Fruit fly (Drosophila melanogaster): Measurements from ENCODE around the gene SWIP.

SWIP gene

DNA sequence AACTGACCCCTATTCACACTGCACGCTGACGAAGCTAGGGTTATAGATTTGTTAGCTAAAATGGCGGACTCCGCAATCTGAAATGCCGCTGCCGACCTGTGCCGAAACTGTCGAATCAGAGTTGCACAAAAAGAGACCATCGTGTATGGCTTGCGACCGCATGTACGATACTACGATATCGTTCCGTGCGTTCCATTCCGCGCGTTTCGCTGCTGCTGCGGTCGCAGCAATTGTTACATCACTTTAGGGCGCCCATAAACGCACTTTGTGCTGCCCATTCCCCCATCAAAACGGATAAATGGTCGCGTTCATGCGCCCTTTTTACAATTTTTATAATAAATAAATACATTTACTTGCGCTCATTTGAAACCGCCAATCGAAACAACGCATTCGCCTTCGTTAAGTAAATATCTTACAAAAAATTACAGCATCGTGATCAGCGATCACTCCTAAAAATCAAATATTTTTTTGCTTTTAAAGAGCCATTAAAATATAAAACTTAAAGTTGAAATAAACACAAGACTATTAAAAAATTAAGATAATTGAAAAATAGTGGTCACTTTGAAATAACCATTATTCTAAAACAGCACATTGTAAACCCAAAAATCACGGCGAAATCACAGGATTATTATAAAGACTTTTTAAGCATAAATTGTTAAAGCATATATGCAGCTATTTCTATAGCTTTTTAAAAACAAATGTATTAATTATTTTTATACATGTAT lies 6.8 kb downstream of the SWIP start, which contains the start of gene Cyp1 (continued):
- TF ChIP-seq eyg (GFP tag; optimal IDR thresholded peaks at IDR 0.05) (no peak), pros (GFP tag; optimal IDR thresholded peaks at IDR 0.05) (no peak), slbo (GFP tag; IDR thresholded peaks at IDR 0.05) (peak; percentile 72; the same call in 1 of the 2 replicates), Dip3 (GFP tag; optimal IDR thresholded peaks at IDR 0.05) (no peak), Neu2 (GFP tag; optimal IDR thresholded peaks at IDR 0.05; ENCODE audit: borderline replicate concordance) (no peak), jumu (GFP tag; optimal IDR thresholded peaks at IDR 0.05) (peak; percentile 5), CG13123 (GFP tag; optimal IDR thresholded peaks at IDR 0.05) (no peak), CG11560 (tag; IDR thresholded peaks at IDR 0.05) (no peak), gt (GFP tag; IDR thresholded peaks at IDR 0.05) (peak; percentile 59), ci (GFP tag; IDR thresholded peaks at IDR 0.05) (peak; percentile 77), zfh2 (GFP tag; optimal IDR thresholded peaks at IDR 0.05) (peak; percentile 42), Ets97D (GFP tag; optimal IDR thresholded peaks at IDR 0.05) (peak; percentile 86), CG5180 (GFP tag; optimal IDR thresholded peaks at IDR 0.05) (no peak), CG11398 (GFP tag; optimal IDR thresholded peaks at IDR 0.05) (no peak), gro (GFP tag; optimal IDR thresholded peaks at IDR 0.05) (no peak), chinmo (GFP tag; IDR thresholded peaks at IDR 0.05; ENCODE audit: partially characterized antibody) (peak; percentile 87), CG15514 (GFP tag; optimal IDR thresholded peaks at IDR 0.05) (peak; percentile 88), HmgZ (tag; optimal IDR thresholded peaks at IDR 0.05) (peak; percentile 24), kni (GFP tag; optimal IDR thresholded peaks at IDR 0.05) (no peak), Jarid2 (GFP tag; optimal IDR thresholded peaks at IDR 0.05) (no peak), Med (GFP tag) (peak; percentile 88), CG1233 (GFP tag; optimal IDR thresholded peaks at IDR 0.05) (peak; percentile 33), CG13296 (GFP tag; optimal IDR thresholded peaks at IDR 0.05) (no peak), Stat92E (GFP tag; optimal IDR thresholded peaks at IDR 0.05) (no peak), crp (GFP tag; optimal IDR thresholded peaks at IDR 0.05) (no peak), CG1603 (tag; optimal IDR thresholded peaks at IDR 0.05) (peak; percentile 90), run (tag; optimal IDR thresholded peaks at IDR 0.05) (no peak), fru (optimal IDR thresholded peaks at IDR 0.05) (no peak), gsb-n (tag; optimal IDR thresholded peaks at IDR 0.05) (no peak), ERR (GFP tag; optimal IDR thresholded peaks at IDR 0.05) (no peak), CG4730 (GFP tag; IDR thresholded peaks at IDR 0.05) (0 out of 2 replicates have a peak, but pooled peaks have one; percentile 25), NC2α (GFP tag; optimal IDR thresholded peaks at IDR 0.05) (no peak), CG30020 (tag; optimal IDR thresholded peaks at IDR 0.05) (peak; percentile 94), ftz-f1 (GFP tag; optimal IDR thresholded peaks at IDR 0.05) (peak; percentile 1), CG10209 (GFP tag; optimal IDR thresholded peaks at IDR 0.05) (no peak), Optix (GFP tag; IDR thresholded peaks at IDR 0.05) (peak; percentile 25; the same call in 1 of the 3 replicates), CG3847 (GFP tag; IDR thresholded peaks at IDR 0.05) (peak; percentile 58; the same call in 1 of the 2 replicates), ac (GFP tag; optimal IDR thresholded peaks at IDR 0.05) (no peak), H2.0 (GFP tag; IDR thresholded peaks at IDR 0.05) (peak; percentile 36; the same call in 1 of the 2 replicates), tna (GFP tag; IDR thresholded peaks at IDR 0.05; ENCODE audit: partially characterized antibody) (peak; percentile 73), Abd-B (GFP tag; optimal IDR thresholded peaks at IDR 0.05) (no peak), CG11723 (GFP tag; optimal IDR thresholded peaks at IDR 0.05) (peak; percentile 51), Hr39 (optimal IDR thresholded peaks at IDR 0.05) (no peak), nerfin-2 (GFP tag; IDR thresholded peaks at IDR 0.05; ENCODE audit: partially characterized antibody) (peak; percentile 64; the same call in 1 of the 2 replicates), dpn (GFP tag; optimal IDR thresholded peaks at IDR 0.05) (peak; percentile 11 to 28), repo (GFP tag; optimal IDR thresholded peaks at IDR 0.05) (peak; percentile 6), rib (GFP tag; IDR thresholded peaks at IDR 0.05) (peak; percentile 42; the same call in 1 of the 2 replicates), Meics (GFP tag; optimal IDR thresholded peaks at IDR 0.05) (peak; percentile 22), CG34422 (GFP tag; IDR thresholded peaks at IDR 0.05) (peak; percentile 58; the same call in 1 of the 3 replicates)
